Worm (Caenorhabditis elegans) whole organism, L4/young adult: ENCODE results near the gene rga-8.

Experiments used
- W03F9.2 ChIP-seq: fragments of 150-350 bp; optimal IDR thresholded peaks from 2 replicates; lab custom pipeline; 2014; ENCODE audit warnings: missing biosample characterization, missing genetic modification characterization
- dao-5 ChIP-seq: sonication (generic microtip); optimal IDR thresholded peaks from 2 replicates; lab custom pipeline; 2016; ENCODE audit warnings: missing genotype, missing genetic modification characterization, moderate library complexity, missing compliant biosample characterization
- him-1 ChIP-seq: sonication (generic microtip); optimal IDR thresholded peaks from 2 replicates; lab custom pipeline; 2016; ENCODE audit warnings: missing genotype, missing genetic modification reagents, missing genetic modification characterization, missing compliant biosample characterization

Gene rga-8

DNA sequence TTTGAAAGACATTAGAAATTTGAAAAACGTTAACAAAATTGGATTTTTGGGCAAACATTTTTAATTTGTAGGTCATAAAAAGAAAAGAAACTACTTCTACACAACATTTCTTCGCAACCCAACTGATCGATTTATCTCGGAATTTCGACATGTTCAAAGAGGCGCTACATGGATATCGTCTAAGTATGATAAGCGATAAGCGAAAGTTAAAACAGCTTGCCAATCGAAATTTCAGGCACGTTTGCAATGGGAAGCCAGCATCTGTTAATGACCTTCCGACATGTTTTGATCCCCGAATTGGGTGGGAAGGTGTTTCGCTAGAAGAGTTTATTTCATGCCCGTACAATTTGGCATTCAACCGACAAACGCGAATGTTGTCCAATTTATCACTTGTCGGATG is 2.8 kb downstream of the rga-8 start:
- TF ChIP-seq dao-5 (tag; lab: Kevin White, UChicago) (no peak), him-1 (tag; lab: Kevin White, UChicago) (no peak), W03F9.2 (tag; lab: Kevin White, UChicago) (no peak)

DNA sequence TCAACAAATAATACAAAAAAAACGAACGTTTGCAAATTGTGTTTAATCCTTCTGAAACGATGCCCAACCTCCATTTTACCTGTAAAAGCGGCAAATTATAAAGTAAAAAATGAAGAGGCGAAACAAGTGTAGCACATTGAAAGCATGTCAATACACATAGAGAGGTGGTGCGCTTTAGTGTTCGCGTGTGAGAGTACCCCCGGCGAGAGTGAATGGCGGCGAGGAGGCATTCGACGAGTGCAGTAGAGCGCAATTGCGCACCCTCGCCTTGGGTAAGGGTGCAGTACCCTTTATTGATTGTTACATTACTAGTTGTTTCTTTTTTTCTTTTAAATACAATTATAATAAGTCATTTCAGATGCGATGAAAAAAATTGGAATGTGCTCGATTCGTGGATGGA is 4.4 kb downstream of the rga-8 start, which contains the start of gene hst-6:
Gene hst-6 (plus strand): TSS at position 353 of the 400 bp plus-strand sequence.
- TF ChIP-seq dao-5 (tag; lab: Kevin White, UChicago) (no peak), him-1 (tag; lab: Kevin White, UChicago) (no peak), W03F9.2 (tag; lab: Kevin White, UChicago) (no peak)

DNA sequence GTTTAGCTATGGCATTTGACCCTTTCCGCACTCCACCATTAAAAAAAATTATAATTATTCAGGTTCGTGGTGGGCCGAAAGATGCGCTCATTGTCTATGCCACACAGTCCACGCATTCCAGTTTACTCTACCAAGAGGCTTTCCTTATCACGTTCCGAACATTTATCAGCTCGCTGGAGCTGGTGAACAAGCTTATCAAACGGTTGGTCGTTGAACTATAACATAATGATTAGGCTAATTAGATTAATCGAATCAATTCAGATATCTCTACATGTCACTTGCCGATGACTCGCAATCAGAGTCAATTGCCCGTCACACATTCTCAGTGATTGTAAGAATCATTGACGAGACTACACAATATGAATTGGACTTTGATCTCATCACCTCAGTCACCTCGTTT is 10.2 kb downstream of the rga-8 start:
- no peak for TF ChIP-seq dao-5 (tag; lab: Kevin White, UChicago)
- no peak for TF ChIP-seq him-1 (tag; lab: Kevin White, UChicago)
- no peak for TF ChIP-seq W03F9.2 (tag; lab: Kevin White, UChicago)

- TF ChIP-seq dao-5 (tag; lab: Kevin White, UChicago) (no peak), W03F9.2 (tag; lab: Kevin White, UChicago) (no peak), him-1 (tag; lab: Kevin White, UChicago) (no peak)
These were observed 11.5 kb downstream of the rga-8 start for ce11 chrX:5268062-5268461.

- TF ChIP-seq W03F9.2 (tag; lab: Kevin White, UChicago) (no peak), him-1 (tag; lab: Kevin White, UChicago) (no peak), dao-5 (tag; lab: Kevin White, UChicago) (no peak)
These were observed 14.2 kb downstream of the rga-8 start for ce11 chrX:5265356-5265755.

DNA sequence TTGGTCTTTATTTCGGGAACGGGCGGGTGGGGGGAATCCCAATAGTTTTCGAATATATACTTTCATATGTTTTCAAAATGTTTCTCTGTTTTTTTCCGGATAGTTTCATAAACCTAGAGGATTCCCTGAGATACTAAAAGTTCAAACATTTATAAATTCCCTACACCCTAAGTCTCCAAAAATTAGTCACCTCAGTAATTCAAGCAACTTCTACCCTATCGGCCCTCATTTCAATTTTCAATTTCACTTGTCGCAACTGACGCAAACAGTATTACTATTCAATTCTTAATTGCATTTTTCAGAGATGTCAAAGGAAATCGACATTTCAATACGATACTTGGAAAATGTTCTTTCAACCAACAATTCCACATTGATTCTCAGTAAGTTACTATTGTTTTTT is 15.5 kb downstream of the rga-8 start, which contains the start of gene Y34B4A.4:
Gene Y34B4A.4 (plus strand): TSS at position 301 of the 400 bp plus-strand sequence.
- TF ChIP-seq him-1 (tag; lab: Kevin White, UChicago): no peak
- TF ChIP-seq dao-5 (tag; lab: Kevin White, UChicago): no peak

- no peak for TF ChIP-seq dao-5 (tag; lab: Kevin White, UChicago)
- TF ChIP-seq W03F9.2 (tag; lab: Kevin White, UChicago): no peak
- no peak for TF ChIP-seq him-1 (tag; lab: Kevin White, UChicago)
These were observed 16.0 kb downstream of the rga-8 start for ce11 chrX:5263585-5263984.

DNA sequence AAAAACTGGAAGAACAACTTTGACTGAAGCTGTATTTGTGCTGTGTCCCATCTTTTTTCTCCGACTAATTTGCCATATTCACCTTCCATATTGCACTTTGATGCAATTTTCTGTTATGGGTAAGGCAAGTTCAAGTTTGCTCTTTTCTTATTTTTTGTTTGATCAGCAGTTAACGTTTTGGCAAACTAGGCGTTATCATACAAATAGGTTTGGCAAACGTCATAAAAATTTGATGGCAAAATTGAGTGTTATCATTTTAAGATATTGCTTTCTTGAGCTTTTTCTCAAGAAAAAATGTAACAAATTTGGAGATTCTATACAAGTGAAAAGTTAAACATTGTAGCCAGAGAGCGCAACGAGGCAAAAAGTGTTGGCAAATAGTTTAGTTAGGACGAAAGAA is 17.5 kb downstream of the rga-8 start:
- TF ChIP-seq dao-5 (tag; lab: Kevin White, UChicago) (no peak), him-1 (tag; lab: Kevin White, UChicago) (no peak), W03F9.2 (tag; lab: Kevin White, UChicago) (no peak)

- no peak for TF ChIP-seq him-1 (tag; lab: Kevin White, UChicago)
- TF ChIP-seq W03F9.2 (tag; lab: Kevin White, UChicago): no peak
- TF ChIP-seq dao-5 (tag; lab: Kevin White, UChicago): no peak
These were observed 19.2 kb downstream of the rga-8 start for ce11 chrX:5260389-5260788.

DNA sequence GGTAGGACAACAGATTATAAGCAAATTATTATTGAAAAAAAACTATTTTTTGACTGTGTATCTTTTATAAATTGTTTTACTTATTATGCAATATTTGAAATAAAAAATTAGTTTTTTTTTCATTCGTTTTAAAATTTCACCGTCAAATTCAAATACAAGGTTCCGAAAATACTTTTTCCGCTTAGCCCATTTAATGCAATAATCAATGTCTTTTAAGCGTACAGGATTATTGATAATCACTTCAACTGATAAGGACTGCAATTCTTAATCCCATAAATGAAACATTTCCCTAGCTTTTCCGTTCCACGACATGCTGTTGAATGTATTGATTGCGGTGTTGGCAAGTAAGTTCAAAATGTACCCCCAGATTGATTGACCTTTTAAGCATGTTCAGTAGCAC is 22.6 kb downstream of the rga-8 start, which contains the start of gene nspg-12:
Gene nspg-12 (plus strand): TSS at position 301 of the 400 bp plus-strand sequence.
- TF ChIP-seq dao-5 (tag; lab: Kevin White, UChicago) (no peak), W03F9.2 (tag; lab: Kevin White, UChicago) (no peak), him-1 (tag; lab: Kevin White, UChicago) (no peak)

ce11 chrX:5255320-5255719 is 24.3 kb downstream of the rga-8 start:
- no peak for TF ChIP-seq W03F9.2 (tag; lab: Kevin White, UChicago)
- no peak for TF ChIP-seq him-1 (tag; lab: Kevin White, UChicago)
- no peak for TF ChIP-seq dao-5 (tag; lab: Kevin White, UChicago)

ce11 chrX:5254894-5255293 is 24.7 kb downstream of the rga-8 start, which contains the start of gene nspg-13:
TSS of gene nspg-13 (plus strand) at chrX:5255194.
- TF ChIP-seq him-1 (tag; lab: Kevin White, UChicago) (no peak), dao-5 (tag; lab: Kevin White, UChicago) (no peak), W03F9.2 (tag; lab: Kevin White, UChicago) (no peak)

DNA sequence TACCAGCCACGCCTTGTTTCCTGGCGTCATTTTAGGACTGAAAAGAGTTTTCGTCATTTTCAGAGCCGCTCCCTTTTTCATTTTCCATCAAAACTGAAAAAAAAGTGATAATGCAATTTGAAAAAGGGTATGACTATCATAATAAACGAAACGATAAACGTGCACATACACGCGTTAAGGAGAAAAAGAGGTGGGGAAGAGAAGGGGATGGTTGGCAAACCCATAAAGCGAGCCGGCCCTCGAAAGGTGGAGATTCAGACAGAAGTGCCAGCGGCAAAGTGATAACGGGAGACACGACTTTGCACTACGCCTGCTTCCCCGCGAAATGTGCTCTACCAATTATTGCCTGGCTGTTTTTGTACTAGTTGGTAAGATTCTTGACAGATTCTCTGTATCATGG is 26.8 kb downstream of the rga-8 start, which contains the start of gene nspg-14:
Gene nspg-14 (plus strand): TSS at position 250 of the 400 bp plus-strand sequence.
- TF ChIP-seq dao-5 (tag; lab: Kevin White, UChicago) (no peak), him-1 (tag; lab: Kevin White, UChicago) (no peak), W03F9.2 (tag; lab: Kevin White, UChicago) (no peak)

DNA sequence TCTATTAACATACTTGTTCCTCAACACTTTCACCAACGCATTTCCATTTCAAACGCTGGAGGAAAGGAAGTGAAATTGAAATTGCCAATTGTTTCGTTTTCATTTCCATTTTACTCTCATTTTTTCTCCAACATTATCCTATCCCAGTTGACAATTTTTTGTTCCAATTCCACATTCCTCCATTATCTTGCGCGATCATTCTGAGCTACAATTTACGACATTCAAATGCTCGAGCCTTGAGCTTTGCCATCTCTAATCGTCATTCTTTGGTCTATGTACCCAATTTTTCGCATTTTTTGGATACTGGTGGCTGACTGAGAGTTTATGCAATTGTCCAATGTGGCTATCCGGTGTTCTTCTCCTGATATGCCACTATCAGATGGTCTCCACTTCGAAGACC is 30.0 kb downstream of the rga-8 start, which contains the start of gene Y34B4A.10:
Gene Y34B4A.10 (plus strand): TSS at position 301 of the 400 bp plus-strand sequence.
- TF ChIP-seq dao-5 (tag; lab: Kevin White, UChicago): no peak
- TF ChIP-seq him-1 (tag; lab: Kevin White, UChicago): no peak
- no peak for TF ChIP-seq W03F9.2 (tag; lab: Kevin White, UChicago)
